Fruit fly (Drosophila melanogaster) whole organism, embryonic: ENCODE data around the gene CG34057.

Experiments
- Ada2b ChIP-seq: fragments of 200-800 bp; sonication (Bioruptor generic); IDR thresholded peaks from 2 replicates; pipeline ENCODE4 v1.3.6; 2022; ENCODE audit warnings: missing biosample characterization, missing genetic modification characterization
- Asciz ChIP-seq: fragments of 200-800 bp; sonication (Bioruptor generic); optimal IDR thresholded peaks from 2 replicates; lab custom pipeline; 2017; ENCODE audit warnings: missing biosample characterization, mild to moderate bottlenecking, missing genetic modification characterization, missing genetic modification reagents
- CG10431 ChIP-seq: fragments of 200-800 bp; sonication (Bioruptor generic); optimal IDR thresholded peaks from 3 replicates; lab custom pipeline; 2018; ENCODE audit warnings: missing biosample characterization, mild to moderate bottlenecking, missing genetic modification characterization
- CG12104 ChIP-seq: fragments of 200-800 bp; sonication (Bioruptor generic); optimal IDR thresholded peaks from 3 replicates; lab custom pipeline; 2016; ENCODE audit warnings: missing biosample characterization, missing genetic modification characterization
- CG12299 ChIP-seq: fragments of 200-800 bp; sonication (Bioruptor generic); optimal IDR thresholded peaks from 2 replicates; lab custom pipeline; 2018; ENCODE audit warnings: missing biosample characterization, mild to moderate bottlenecking, missing genetic modification characterization
- CG14710 ChIP-seq: fragments of 200-800 bp; sonication (Bioruptor generic); optimal IDR thresholded peaks from 3 replicates; lab custom pipeline; 2019; ENCODE audit warnings: missing biosample characterization, mild to moderate bottlenecking, missing genetic modification characterization, moderate library complexity
- CG17359 ChIP-seq: fragments of 200-800 bp; sonication (Bioruptor generic); optimal IDR thresholded peaks from 3 replicates; lab custom pipeline; 2018; ENCODE audit warnings: missing biosample characterization, mild to moderate bottlenecking, missing genetic modification characterization, moderate library complexity
- CG1792 ChIP-seq: fragments of 200-800 bp; sonication (Bioruptor generic); optimal IDR thresholded peaks from 2 replicates; lab custom pipeline; 2016; ENCODE audit warnings: missing biosample characterization, missing genetic modification characterization
- CG2678 ChIP-seq: fragments of 200-800 bp; sonication (Bioruptor generic); optimal IDR thresholded peaks from 3 replicates; lab custom pipeline; 2019; ENCODE audit warnings: missing biosample characterization, mild to moderate bottlenecking, missing genetic modification characterization, moderate library complexity
- CG31365 ChIP-seq: fragments of 200-800 bp; sonication (Bioruptor generic); optimal IDR thresholded peaks from 2 replicates; lab custom pipeline; 2018; ENCODE audit warnings: missing biosample characterization, mild to moderate bottlenecking, missing genetic modification characterization
- CG32532 ChIP-seq: fragments of 200-800 bp; sonication (Bioruptor generic); IDR thresholded peaks from 2 replicates; pipeline ENCODE4 v1.3.6; 2022; ENCODE audit warnings: missing biosample characterization, missing genetic modification characterization
- CG3995 ChIP-seq: fragments of 200-800 bp; sonication (Bioruptor generic); optimal IDR thresholded peaks from 3 replicates; lab custom pipeline; 2016; ENCODE audit warnings: missing biosample characterization, missing genetic modification characterization
- CG4424 ChIP-seq: fragments of 200-800 bp; sonication (Bioruptor generic); optimal IDR thresholded peaks from 3 replicates; lab custom pipeline; 2016; ENCODE audit warnings: missing biosample characterization, missing genetic modification characterization
- CG6813 ChIP-seq: fragments of 200-800 bp; sonication (Bioruptor generic); optimal IDR thresholded peaks from 2 replicates; lab custom pipeline; 2017; ENCODE audit warnings: missing biosample characterization, missing genetic modification characterization, mild to moderate bottlenecking, moderate library complexity, missing genetic modification reagents
- CG8290 ChIP-seq, 3 experiments: fragments of 200-800 bp; sonication (Bioruptor generic); optimal IDR thresholded peaks; 2 replicates each; lab custom pipeline; 2016 to 2019; ENCODE audit warnings: missing biosample characterization in 3 of 3, missing genetic modification characterization in 3 of 3, mild to moderate bottlenecking in 2 of 3, moderate library complexity in 1 of 3
- CrebB ChIP-seq: fragments of 200-800 bp; sonication (Bioruptor generic); optimal IDR thresholded peaks from 3 replicates; lab custom pipeline; 2018; ENCODE audit warnings: missing biosample characterization, mild to moderate bottlenecking, missing genetic modification characterization
- D19A ChIP-seq: fragments of 200-800 bp; optimal IDR thresholded peaks from 3 replicates; lab custom pipeline; 2019; ENCODE audit warnings: missing biosample characterization, mild to moderate bottlenecking, missing genetic modification characterization, moderate library complexity
- Doc3 ChIP-seq: fragments of 200-800 bp; sonication (Bioruptor generic); IDR thresholded peaks from 3 replicates; pipeline ENCODE4 v1.3.6; 2022; ENCODE audit warnings: missing biosample characterization, missing genetic modification characterization; ENCODE audit not compliant: partially characterized antibody
- Fer1 ChIP-seq: fragments of 200-800 bp; sonication (Bioruptor generic); optimal IDR thresholded peaks from 2 replicates; lab custom pipeline; 2017; ENCODE audit warnings: missing biosample characterization, mild to moderate bottlenecking, missing genetic modification characterization
- Gsc ChIP-seq: fragments of 200-800 bp; sonication (Bioruptor generic); IDR thresholded peaks from 2 replicates; pipeline ENCODE4 v1.3.6; 2022; ENCODE audit warnings: missing biosample characterization, missing genetic modification characterization
- HLHmδ ChIP-seq: fragments of 200-800 bp; sonication (Bioruptor generic); optimal IDR thresholded peaks from 2 replicates; lab custom pipeline; 2018; ENCODE audit warnings: missing biosample characterization, mild to moderate bottlenecking, missing genetic modification characterization, moderate library complexity
- Jarid2 ChIP-seq: fragments of 200-800 bp; sonication (Bioruptor generic); optimal IDR thresholded peaks from 3 replicates; lab custom pipeline; 2017; ENCODE audit warnings: mild to moderate bottlenecking, missing biosample characterization, missing genetic modification reagents, missing genetic modification characterization
- MESR4 ChIP-seq: fragments of 200-800 bp; sonication (Bioruptor generic); optimal IDR thresholded peaks from 2 replicates; lab custom pipeline; 2018; ENCODE audit warnings: missing biosample characterization, mild to moderate bottlenecking, missing genetic modification characterization, moderate library complexity
- MTF-1 ChIP-seq: fragments of 200-800 bp; sonication (Bioruptor generic); optimal IDR thresholded peaks from 2 replicates; lab custom pipeline; 2018; ENCODE audit warnings: missing biosample characterization, mild to moderate bottlenecking, missing genetic modification characterization, borderline replicate concordance
- Meics ChIP-seq: fragments of 200-800 bp; sonication (Bioruptor generic); optimal IDR thresholded peaks from 2 replicates; lab custom pipeline; 2017; ENCODE audit warnings: missing biosample characterization, mild to moderate bottlenecking, missing genetic modification characterization
- Oli ChIP-seq: fragments of 200-800 bp; sonication (Bioruptor generic); optimal IDR thresholded peaks from 2 replicates; lab custom pipeline; 2018; ENCODE audit warnings: missing biosample characterization, mild to moderate bottlenecking, missing genetic modification characterization, moderate library complexity
- Ptx1 ChIP-seq: fragments of 200-800 bp; sonication (Bioruptor generic); IDR thresholded peaks from 2 replicates; pipeline ENCODE4 v1.3.6; 2022; ENCODE audit warnings: missing biosample characterization, missing genetic modification characterization
- chinmo ChIP-seq: fragments of 200-800 bp; sonication (Bioruptor generic); IDR thresholded peaks from 4 replicates; pipeline ENCODE4 v1.3.6; 2022; ENCODE audit warnings: missing biosample characterization, missing genetic modification characterization; ENCODE audit not compliant: partially characterized antibody
- crol ChIP-seq: fragments of 200-800 bp; sonication (Bioruptor generic); IDR thresholded peaks from 2 replicates; pipeline ENCODE4 v1.3.6; 2022; ENCODE audit warnings: missing biosample characterization, missing genetic modification characterization
- dmrt99B ChIP-seq: fragments of 200-800 bp; sonication (Bioruptor generic); optimal IDR thresholded peaks from 2 replicates; lab custom pipeline; 2018; ENCODE audit warnings: missing biosample characterization, mild to moderate bottlenecking, missing genetic modification characterization, moderate library complexity
- eve ChIP-seq, 2 experiments: fragments of >200 bp; optimal IDR thresholded peaks; 2 replicates each; lab custom pipeline; 2017; ENCODE audit warnings: missing biosample characterization in 2 of 2, missing genetic modification characterization in 2 of 2
- eyg ChIP-seq: fragments of 200-800 bp; sonication (Bioruptor generic); optimal IDR thresholded peaks from 3 replicates; lab custom pipeline; 2016; ENCODE audit warnings: missing biosample characterization, missing genetic modification characterization
- fd102C ChIP-seq: fragments of 200-800 bp; sonication (Bioruptor generic); optimal IDR thresholded peaks from 2 replicates; lab custom pipeline; 2018; ENCODE audit warnings: missing biosample characterization, mild to moderate bottlenecking, missing genetic modification characterization, moderate library complexity
- gro ChIP-seq: fragments of 200-800 bp; sonication (Bioruptor generic); optimal IDR thresholded peaks from 2 replicates; lab custom pipeline; 2016; ENCODE audit warnings: missing biosample characterization, missing genetic modification characterization
- inv ChIP-seq: fragments of 200-800 bp; sonication (Bioruptor generic); IDR thresholded peaks from 2 replicates; pipeline ENCODE4 v1.3.6; 2022; ENCODE audit warnings: missing biosample characterization, missing genetic modification characterization; ENCODE audit not compliant: partially characterized antibody
- lab ChIP-seq: fragments of 200-800 bp; sonication (Bioruptor generic); optimal IDR thresholded peaks from 3 replicates; lab custom pipeline; 2017; ENCODE audit warnings: missing biosample characterization, missing genetic modification characterization, mild to moderate bottlenecking, moderate library complexity, missing genetic modification reagents
- mirr ChIP-seq: fragments of 200-800 bp; sonication (Bioruptor generic); optimal IDR thresholded peaks from 3 replicates; lab custom pipeline; 2018; ENCODE audit warnings: missing biosample characterization, mild to moderate bottlenecking, missing genetic modification characterization
- mld ChIP-seq: fragments of 200-800 bp; sonication (Bioruptor generic); IDR thresholded peaks from 3 replicates; pipeline ENCODE4 v1.3.6; 2022; ENCODE audit warnings: missing biosample characterization, missing genetic modification characterization; ENCODE audit not compliant: partially characterized antibody
- nau ChIP-seq: fragments of 200-800 bp; sonication (Bioruptor generic); optimal IDR thresholded peaks from 3 replicates; lab custom pipeline; 2017; ENCODE audit warnings: missing biosample characterization, mild to moderate bottlenecking, missing genetic modification characterization, missing genetic modification reagents
- scrt ChIP-seq: fragments of 200-800 bp; sonication (Bioruptor generic); optimal IDR thresholded peaks from 2 replicates; lab custom pipeline; 2018; ENCODE audit warnings: missing biosample characterization, mild to moderate bottlenecking, missing genetic modification characterization, moderate library complexity
- sd ChIP-seq: fragments of 200-800 bp; sonication (Bioruptor generic); optimal IDR thresholded peaks from 3 replicates; lab custom pipeline; 2018; ENCODE audit warnings: missing biosample characterization, mild to moderate bottlenecking, missing genetic modification characterization, moderate library complexity
- sisA ChIP-seq: fragments of 200-800 bp; sonication (Bioruptor generic); IDR thresholded peaks from 2 replicates; pipeline ENCODE4 v1.3.6; 2022; ENCODE audit warnings: missing biosample characterization, missing genetic modification characterization
- tap ChIP-seq: fragments of 200-800 bp; optimal IDR thresholded peaks from 3 replicates; lab custom pipeline; 2019; ENCODE audit warnings: missing biosample characterization, mild to moderate bottlenecking, missing genetic modification characterization, moderate library complexity
- toy ChIP-seq: fragments of 200-800 bp; sonication (Bioruptor generic); IDR thresholded peaks from 2 replicates; pipeline ENCODE4 v1.3.6; 2022; ENCODE audit warnings: missing biosample characterization, missing genetic modification characterization
- wek ChIP-seq: fragments of 200-800 bp; sonication (Bioruptor generic); optimal IDR thresholded peaks from 3 replicates; lab custom pipeline; 2018; ENCODE audit warnings: missing biosample characterization, mild to moderate bottlenecking, missing genetic modification characterization, moderate library complexity

The CG34057 gene

dm6 chr3L:881496-882235, 15.5 kb upstream of the CG34057 start, which contains the start of gene CG13907 (continued):
- no peak for TF ChIP-seq mld (GFP tag; lab: Robert Waterston, UW)
- TF ChIP-seq HLHmδ (GFP tag; lab: Kevin White, UChicago): peak; percentile 5
- TF ChIP-seq toy (GFP tag; lab: Robert Waterston, UW): no peak
- TF ChIP-seq inv (GFP tag; lab: Robert Waterston, UW): 0 out of 2 replicates have a peak, but pooled peaks have one; percentile 9
- TF ChIP-seq CG3995 (GFP tag; lab: Kevin White, UChicago): no peak
- TF ChIP-seq CG31365 (tag; lab: Kevin White, UChicago): no peak
- TF ChIP-seq lab (GFP tag; lab: Kevin White, UChicago): no peak
- no peak for TF ChIP-seq Jarid2 (GFP tag; lab: Kevin White, UChicago)
- no peak for TF ChIP-seq CG14710 (tag; lab: Kevin White, UChicago)
- no peak for TF ChIP-seq Asciz (GFP tag; lab: Kevin White, UChicago)
- TF ChIP-seq Gsc: no peak
- TF ChIP-seq gro (GFP tag; lab: Kevin White, UChicago): no peak
- TF ChIP-seq CrebB: no peak
- TF ChIP-seq MTF-1: peak; percentile 26
- no peak for TF ChIP-seq fd102C
- peak; percentile 49 for TF ChIP-seq wek (GFP tag; lab: Kevin White, UChicago)
- TF ChIP-seq Oli (tag; lab: Kevin White, UChicago): no peak
- TF ChIP-seq nau (GFP tag; lab: Kevin White, UChicago): peak; percentile 49
- TF ChIP-seq, all 482 proteins: peak for 44

dm6 chr3L:882236-882891, 14.8 kb upstream of the CG34057 start:
- TF ChIP-seq CG1792 (no peak), CG6813 (peak; percentile 40), MESR4 (GFP tag; lab: Kevin White, UChicago) (no peak), CG12299 (tag; lab: Kevin White, UChicago) (peak; percentile 3), Ptx1 (GFP tag; lab: Robert Waterston, UW) (peak; percentile 57), sd (no peak), CG32532 (GFP tag; lab: Robert Waterston, UW) (0 out of 2 replicates have a peak, but pooled peaks have one; percentile 8), scrt (GFP tag; lab: Kevin White, UChicago) (peak; percentile 71), CG10431 (GFP tag; lab: Kevin White, UChicago) (no peak), Meics (GFP tag; lab: Kevin White, UChicago) (peak; percentile 59), mirr (GFP tag; lab: Kevin White, UChicago) (no peak), CG2678 (tag; lab: Kevin White, UChicago) (peak; percentile 70), tap (tag; lab: Kevin White, UChicago) (peak; percentile 50), CG12104 (peak; percentile 18), chinmo (GFP tag; lab: Robert Waterston, UW) (0 out of 4 replicates have a peak, but pooled peaks have one; percentile 34), CG4424 (GFP tag; lab: Kevin White, UChicago) (peak; percentile 23), CG17359 (peak; percentile 39), eyg (GFP tag; lab: Kevin White, UChicago) (no peak), fd102C (no peak), inv (GFP tag; lab: Robert Waterston, UW) (no peak), CG8290 (GFP tag; optimal IDR thresholded peaks at IDR 0.05; lab: Kevin White, UChicago) (peak; percentile 73), CG8290 (tag; optimal IDR thresholded peaks at IDR 0.05; lab: Kevin White, UChicago) (peak in 1 of 2 experiments; percentile 32), Fer1 (GFP tag; lab: Kevin White, UChicago) (peak; percentile 16), eve (GFP tag; optimal IDR thresholded peaks at IDR 0.05; lab: Kevin White, UChicago) (no peak), sisA (GFP tag; lab: Robert Waterston, UW) (peak; percentile 20; the same call in 1 of the 2 replicates), Doc3 (GFP tag; lab: Robert Waterston, UW) (no peak), D19A (peak; percentile 40), dmrt99B (peak; percentile 58), Ada2b (peak; percentile 21; the same call in 1 of the 2 replicates), crol (GFP tag; lab: Robert Waterston, UW) (no peak)
